Worm (Caenorhabditis elegans): ENCODE data around the gene ZK669.2.

Gene ZK669.2

ce11 chrII:7888759-7889158, 49.2 kb downstream of the ZK669.2 start:
- no peak for TF ChIP-seq tbx-8 (GFP tag; optimal IDR thresholded peaks at IDR 0.05)
- TF ChIP-seq cnd-1 (tag; optimal IDR thresholded peaks at IDR 0.05): no peak
- TF ChIP-seq sem-2 (GFP tag; optimal IDR thresholded peaks at IDR 0.05): no peak
- TF ChIP-seq flh-1 (GFP tag; optimal IDR thresholded peaks at IDR 0.05): no peak

ce11 chrII:7887295-7887694, 50.7 kb downstream of the ZK669.2 start:
- TF ChIP-seq nhr-2 (tag; optimal IDR thresholded peaks at IDR 0.05) (no peak), nhr-28 (tag; optimal IDR thresholded peaks at IDR 0.05) (no peak), pha-4 (tag; optimal IDR thresholded peaks at IDR 0.05) (no peak), unc-39 (tag; optimal IDR thresholded peaks at IDR 0.05) (no peak), elt-3 (tag; optimal IDR thresholded peaks at IDR 0.05) (no peak), lin-32 (GFP tag; optimal IDR thresholded peaks at IDR 0.05) (no peak), ces-1 (GFP tag; optimal IDR thresholded peaks at IDR 0.05) (no peak), mls-2 (tag; optimal IDR thresholded peaks at IDR 0.05) (no peak), ceh-43 (GFP tag; optimal IDR thresholded peaks at IDR 0.05) (no peak), lsy-2 (tag; optimal IDR thresholded peaks at IDR 0.05) (no peak)

All from whole organism, mixed stage, embryonic.